Fruit fly (Drosophila melanogaster) whole organism, embryonic: ENCODE measurements around the gene CG5509.
A peak's percentile ranks its signal among the peaks of the same experiment; 100 is the strongest.

ENCODE experiments used
- Antp ChIP-seq: fragments of 200-800 bp; sonication (Bioruptor generic); optimal IDR thresholded peaks from 3 replicates; lab custom pipeline; 2016; ENCODE audit warnings: missing biosample characterization, missing genetic modification characterization
- CG10543 ChIP-seq: fragments of 200-800 bp; sonication (Bioruptor generic); optimal IDR thresholded peaks from 3 replicates; lab custom pipeline; 2017; ENCODE audit warnings: missing biosample characterization, mild to moderate bottlenecking, missing genetic modification characterization, moderate library complexity
- CG12769 ChIP-seq: fragments of 200-800 bp; sonication (Bioruptor generic); optimal IDR thresholded peaks from 2 replicates; lab custom pipeline; 2019; ENCODE audit warnings: missing biosample characterization, mild to moderate bottlenecking, missing genetic modification characterization, moderate library complexity
- CG13775 ChIP-seq: fragments of 200-800 bp; sonication (Bioruptor generic); optimal IDR thresholded peaks from 3 replicates; lab custom pipeline; 2017; ENCODE audit warnings: missing biosample characterization, mild to moderate bottlenecking, missing genetic modification characterization
- CG13894 ChIP-seq: fragments of 200-800 bp; sonication (Bioruptor generic); optimal IDR thresholded peaks from 3 replicates; lab custom pipeline; 2018; ENCODE audit warnings: missing biosample characterization, mild to moderate bottlenecking, missing genetic modification characterization, moderate library complexity
- CG15696 ChIP-seq: fragments of 200-800 bp; sonication (Bioruptor generic); optimal IDR thresholded peaks from 2 replicates; lab custom pipeline; 2019; ENCODE audit warnings: missing biosample characterization, mild to moderate bottlenecking, missing genetic modification characterization, moderate library complexity
- CG1602 ChIP-seq: fragments of 200-800 bp; sonication (Bioruptor generic); optimal IDR thresholded peaks from 3 replicates; lab custom pipeline; 2016; ENCODE audit warnings: missing biosample characterization, missing genetic modification characterization
- CG16779 ChIP-seq: fragments of 200-800 bp; sonication (Bioruptor generic); IDR thresholded peaks from 2 replicates; pipeline ENCODE4 v1.3.6; 2022; ENCODE audit warnings: missing biosample characterization, missing genetic modification characterization
- CG17328 ChIP-seq: fragments of 200-800 bp; sonication (Bioruptor generic); IDR thresholded peaks from 2 replicates; pipeline ENCODE4 v1.3.6; 2022; ENCODE audit warnings: missing biosample characterization, missing genetic modification characterization
- CG17359 ChIP-seq: fragments of 200-800 bp; sonication (Bioruptor generic); optimal IDR thresholded peaks from 3 replicates; lab custom pipeline; 2018; ENCODE audit warnings: missing biosample characterization, mild to moderate bottlenecking, missing genetic modification characterization, moderate library complexity
- CG18599 ChIP-seq: fragments of 200-800 bp; sonication (Bioruptor generic); optimal IDR thresholded peaks from 3 replicates; lab custom pipeline; 2017; ENCODE audit warnings: missing biosample characterization, missing genetic modification characterization, mild to moderate bottlenecking, moderate library complexity, missing genetic modification reagents
- CG32532 ChIP-seq: fragments of 200-800 bp; sonication (Bioruptor generic); IDR thresholded peaks from 2 replicates; pipeline ENCODE4 v1.3.6; 2022; ENCODE audit warnings: missing biosample characterization, missing genetic modification characterization
- CG4360 ChIP-seq: fragments of 200-800 bp; sonication (Bioruptor generic); IDR thresholded peaks from 2 replicates; pipeline ENCODE4 v1.3.6; 2022; ENCODE audit warnings: missing biosample characterization, missing genetic modification characterization
- CG6813 ChIP-seq: fragments of 200-800 bp; sonication (Bioruptor generic); optimal IDR thresholded peaks from 2 replicates; lab custom pipeline; 2017; ENCODE audit warnings: missing biosample characterization, missing genetic modification characterization, mild to moderate bottlenecking, moderate library complexity, missing genetic modification reagents
- CG8290 ChIP-seq, 3 experiments: fragments of 200-800 bp; sonication (Bioruptor generic); optimal IDR thresholded peaks; 2 replicates each; lab custom pipeline; 2016 to 2019; ENCODE audit warnings: missing biosample characterization in 3 of 3, missing genetic modification characterization in 3 of 3, mild to moderate bottlenecking in 2 of 3, moderate library complexity in 1 of 3
- CG9932 ChIP-seq: fragments of 200-800 bp; sonication (Bioruptor generic); IDR thresholded peaks from 2 replicates; pipeline ENCODE4 v1.3.6; 2022; ENCODE audit warnings: missing biosample characterization, missing genetic modification characterization
- D19B ChIP-seq: fragments of 200-800 bp; sonication (Bioruptor generic); optimal IDR thresholded peaks from 2 replicates; lab custom pipeline; 2017; ENCODE audit warnings: missing biosample characterization, mild to moderate bottlenecking, missing genetic modification characterization
- Dbx ChIP-seq: fragments of 200-800 bp; sonication (Bioruptor generic); IDR thresholded peaks from 3 replicates; pipeline ENCODE4 v1.3.6; 2022; ENCODE audit warnings: missing biosample characterization, missing genetic modification characterization
- Deaf1 ChIP-seq: fragments of 200-800 bp; optimal IDR thresholded peaks from 3 replicates; lab custom pipeline; 2019; ENCODE audit warnings: missing biosample characterization, mild to moderate bottlenecking, missing genetic modification characterization, moderate library complexity
- HLH3B ChIP-seq: fragments of 200-800 bp; sonication (Bioruptor generic); IDR thresholded peaks from 2 replicates; pipeline ENCODE4 v1.3.6; 2022; ENCODE audit warnings: missing biosample characterization, missing genetic modification characterization
- HLH54F ChIP-seq: fragments of 200-800 bp; sonication (Bioruptor generic); optimal IDR thresholded peaks from 3 replicates; lab custom pipeline; 2016; ENCODE audit warnings: missing biosample characterization, missing genetic modification characterization
- Hmx ChIP-seq: fragments of 200-800 bp; sonication (Bioruptor generic); optimal IDR thresholded peaks from 2 replicates; lab custom pipeline; 2016; ENCODE audit warnings: missing biosample characterization, missing genetic modification characterization
- Kr ChIP-seq: fragments of 200-800 bp; sonication (Bioruptor generic); optimal IDR thresholded peaks from 2 replicates; lab custom pipeline; 2017; ENCODE audit warnings: missing biosample characterization, mild to moderate bottlenecking, missing genetic modification characterization
- Med ChIP-seq: fragments of 200-800 bp; sonication (Bioruptor generic); peaks from one replicate; lab custom pipeline; 2016; ENCODE audit warnings: missing biosample characterization, missing genetic modification characterization, mild to moderate bottlenecking, inconsistent platforms, moderate library complexity
- Pdp1 ChIP-seq, 2 experiments: fragments of 200-800 bp; sonication (Bioruptor generic); optimal IDR thresholded peaks; 3 replicates each; lab custom pipeline; 2016; ENCODE audit warnings: missing biosample characterization in 2 of 2, missing genetic modification characterization in 2 of 2, mild to moderate bottlenecking in 1 of 2, moderate library complexity in 1 of 2
- Scr ChIP-seq: fragments of 200-800 bp; sonication (Bioruptor generic); IDR thresholded peaks from 2 replicates; pipeline ENCODE4 v1.3.6; 2022; ENCODE audit warnings: missing biosample characterization, missing genetic modification characterization; ENCODE audit not compliant: partially characterized antibody
- Xrp1 ChIP-seq: fragments of 200-800 bp; sonication (Bioruptor generic); IDR thresholded peaks from 2 replicates; pipeline ENCODE4 v1.3.6; 2022; ENCODE audit warnings: missing biosample characterization, missing genetic modification characterization
- bab2 ChIP-seq: fragments of 200-800 bp; sonication (Bioruptor generic); optimal IDR thresholded peaks from 2 replicates; lab custom pipeline; 2016; ENCODE audit warnings: missing biosample characterization, missing genetic modification characterization
- bbx ChIP-seq: fragments of 200-800 bp; sonication (Bioruptor generic); IDR thresholded peaks from 2 replicates; pipeline ENCODE4 v1.3.6; 2022; ENCODE audit warnings: missing biosample characterization, missing genetic modification characterization; ENCODE audit not compliant: partially characterized antibody
- br ChIP-seq: fragments of >200 bp; optimal IDR thresholded peaks from 2 replicates; lab custom pipeline; 2017
- chinmo ChIP-seq: fragments of 200-800 bp; sonication (Bioruptor generic); IDR thresholded peaks from 4 replicates; pipeline ENCODE4 v1.3.6; 2022; ENCODE audit warnings: missing biosample characterization, missing genetic modification characterization; ENCODE audit not compliant: partially characterized antibody
- crol ChIP-seq: fragments of 200-800 bp; sonication (Bioruptor generic); IDR thresholded peaks from 2 replicates; pipeline ENCODE4 v1.3.6; 2022; ENCODE audit warnings: missing biosample characterization, missing genetic modification characterization
- exex ChIP-seq: fragments of 200-800 bp; sonication (Bioruptor generic); optimal IDR thresholded peaks from 4 replicates; lab custom pipeline; 2018; ENCODE audit warnings: missing biosample characterization, mild to moderate bottlenecking, missing genetic modification characterization, moderate library complexity
- gcm ChIP-seq: fragments of 200-800 bp; sonication (Bioruptor generic); optimal IDR thresholded peaks from 2 replicates; lab custom pipeline; 2019; ENCODE audit warnings: missing biosample characterization, mild to moderate bottlenecking, missing genetic modification characterization, moderate library complexity
- hbn ChIP-seq: fragments of 200-800 bp; sonication (Bioruptor generic); IDR thresholded peaks from 2 replicates; pipeline ENCODE4 v1.3.6; 2022; ENCODE audit warnings: missing biosample characterization, missing genetic modification characterization; ENCODE audit not compliant: partially characterized antibody
- hkb ChIP-seq, 2 experiments: fragments of 200-800 bp in 1 of 2; fragments of >200 bp in 1 of 2; sonication (Bioruptor generic) in 1 of 2; IDR thresholded peaks in 1 of 2; optimal IDR thresholded peaks in 1 of 2; 2 replicates each; pipeline versions ENCODE4 v1.3.6 to Lab custom; 2017 to 2022; ENCODE audit warnings: missing biosample characterization in 1 of 2, missing genetic modification characterization in 1 of 2
- ind ChIP-seq: fragments of 200-800 bp; sonication (Bioruptor generic); optimal IDR thresholded peaks from 3 replicates; lab custom pipeline; 2016; ENCODE audit warnings: missing biosample characterization, missing genetic modification characterization
- inv ChIP-seq: fragments of 200-800 bp; sonication (Bioruptor generic); IDR thresholded peaks from 2 replicates; pipeline ENCODE4 v1.3.6; 2022; ENCODE audit warnings: missing biosample characterization, missing genetic modification characterization; ENCODE audit not compliant: partially characterized antibody
- lab ChIP-seq: fragments of 200-800 bp; sonication (Bioruptor generic); optimal IDR thresholded peaks from 3 replicates; lab custom pipeline; 2017; ENCODE audit warnings: missing biosample characterization, missing genetic modification characterization, mild to moderate bottlenecking, moderate library complexity, missing genetic modification reagents
- onecut ChIP-seq: fragments of 200-800 bp; sonication (Bioruptor generic); IDR thresholded peaks from 2 replicates; pipeline ENCODE4 v1.3.6; 2022; ENCODE audit warnings: missing biosample characterization, missing genetic modification characterization
- pan ChIP-seq, 4 experiments: fragments of >200 bp in 3 of 4; fragments of 200-800 bp in 1 of 4; sonication (Bioruptor generic) in 1 of 4; optimal IDR thresholded peaks in 3 of 4; IDR thresholded peaks in 1 of 4; 2 replicates each; pipeline versions ENCODE4 v1.3.6 to Lab custom; 2017 to 2022; ENCODE audit warnings: missing biosample characterization in 2 of 4, missing genetic modification characterization in 2 of 4, mixed read lengths in 1 of 4
- phol ChIP-seq: fragments of 200-800 bp; sonication (Bioruptor generic); optimal IDR thresholded peaks from 3 replicates; lab custom pipeline; 2018; ENCODE audit warnings: missing biosample characterization, mild to moderate bottlenecking, missing genetic modification characterization, moderate library complexity
- pita ChIP-seq: fragments of 200-800 bp; sonication (Bioruptor generic); optimal IDR thresholded peaks from 2 replicates; lab custom pipeline; 2017; ENCODE audit warnings: missing biosample characterization, mild to moderate bottlenecking, missing genetic modification characterization
- salm ChIP-seq: fragments of 200-800 bp; sonication (Bioruptor generic); optimal IDR thresholded peaks from 2 replicates; lab custom pipeline; 2018; ENCODE audit warnings: missing biosample characterization, mild to moderate bottlenecking, missing genetic modification characterization
- scrt ChIP-seq: fragments of 200-800 bp; sonication (Bioruptor generic); optimal IDR thresholded peaks from 2 replicates; lab custom pipeline; 2018; ENCODE audit warnings: missing biosample characterization, mild to moderate bottlenecking, missing genetic modification characterization, moderate library complexity
- sd ChIP-seq: fragments of 200-800 bp; sonication (Bioruptor generic); optimal IDR thresholded peaks from 3 replicates; lab custom pipeline; 2018; ENCODE audit warnings: missing biosample characterization, mild to moderate bottlenecking, missing genetic modification characterization, moderate library complexity
- tup ChIP-seq: fragments of 200-800 bp; sonication (Bioruptor generic); optimal IDR thresholded peaks from 2 replicates; lab custom pipeline; 2016; ENCODE audit warnings: missing biosample characterization, mild to moderate bottlenecking, missing genetic modification characterization, moderate library complexity

Gene CG5509

DNA sequence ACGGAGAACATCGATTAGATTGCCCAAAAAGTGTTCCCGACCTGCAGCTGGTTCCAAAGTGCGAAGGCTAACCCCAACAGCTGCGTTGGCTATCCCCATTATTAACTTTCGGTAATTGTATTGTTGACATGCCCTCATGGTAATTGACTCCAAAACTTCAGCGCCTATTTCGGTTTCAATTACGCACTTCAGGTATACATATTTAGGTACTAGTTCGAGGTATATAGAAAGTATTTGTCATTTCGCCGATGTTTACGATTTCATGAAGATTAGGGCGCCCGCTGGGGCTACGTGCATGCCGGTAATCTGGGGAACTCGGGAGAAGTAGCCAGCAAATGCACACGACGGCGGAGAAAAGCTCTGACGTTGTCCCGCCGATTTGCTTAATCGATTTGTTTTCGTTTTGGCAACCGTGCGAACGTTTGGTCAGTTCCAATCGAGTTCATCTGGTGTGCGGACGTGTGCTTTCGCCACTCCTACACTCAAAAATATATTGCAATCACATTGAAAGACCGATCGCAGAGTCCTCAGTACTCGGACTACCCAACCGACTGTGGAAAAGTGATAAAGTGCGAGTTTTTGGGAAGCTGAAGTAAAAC is 11.2 kb upstream of the CG5509 start:
- TF ChIP-seq gcm (GFP tag; lab: Kevin White, UChicago) (no peak), Antp (GFP tag; lab: Kevin White, UChicago) (no peak), salm (tag; lab: Kevin White, UChicago) (no peak), Xrp1 (GFP tag; lab: Robert Waterston, UW) (no peak), Med (GFP tag; lab: Kevin White, UChicago) (peak; percentile 36), CG13894 (no peak), CG6813 (GFP tag; lab: Kevin White, UChicago) (no peak), CG17328 (GFP tag; lab: Robert Waterston, UW) (no peak), CG10543 (GFP tag; lab: Kevin White, UChicago) (peak; percentile 37), tup (no peak), CG17359 (tag; lab: Kevin White, UChicago) (no peak), bbx (GFP tag; lab: Robert Waterston, UW) (no peak), CG1602 (no peak), Hmx (no peak), onecut (peak; percentile 25; the same call in 1 of the 2 replicates), CG15696 (tag; lab: Kevin White, UChicago) (no peak), CG32532 (GFP tag; lab: Robert Waterston, UW) (peak; percentile 20; the same call in 1 of the 2 replicates), Dbx (GFP tag; lab: Robert Waterston, UW) (no peak), Scr (GFP tag; lab: Robert Waterston, UW) (no peak), pan (optimal IDR thresholded peaks at IDR 0.05; lab: Kevin White, UChicago) (no peak), pan (GFP tag; optimal IDR thresholded peaks at IDR 0.05 in 1 of 2, IDR thresholded peaks at IDR 0.05 in 1 of 2) (peak in 1 of 2 experiments; percentile 15), scrt (GFP tag; lab: Kevin White, UChicago) (no peak), ind (GFP tag; lab: Kevin White, UChicago) (no peak), inv (GFP tag; lab: Robert Waterston, UW) (no peak), lab (GFP tag; lab: Kevin White, UChicago) (no peak), bab2 (no peak), CG8290 (GFP tag; optimal IDR thresholded peaks at IDR 0.05; lab: Kevin White, UChicago) (no peak), CG8290 (tag; optimal IDR thresholded peaks at IDR 0.05; lab: Kevin White, UChicago) (peak in 1 of 2 experiments; percentile 41), sd (tag; lab: Kevin White, UChicago) (no peak), crol (GFP tag; lab: Robert Waterston, UW) (no peak), hkb (optimal IDR thresholded peaks at IDR 0.05; lab: Kevin White, UChicago) (no peak), hkb (GFP tag; IDR thresholded peaks at IDR 0.05; lab: Robert Waterston, UW) (no peak), phol (tag; lab: Kevin White, UChicago) (no peak), HLH54F (GFP tag; lab: Kevin White, UChicago) (no peak), D19B (no peak), CG13775 (GFP tag; lab: Kevin White, UChicago) (no peak), pita (GFP tag; lab: Kevin White, UChicago) (no peak), CG9932 (GFP tag; lab: Robert Waterston, UW) (peak; percentile 24; the same call in 1 of the 2 replicates), Kr (GFP tag; lab: Kevin White, UChicago) (no peak), CG4360 (GFP tag; lab: Robert Waterston, UW) (no peak), exex (peak; percentile 58), hbn (GFP tag; lab: Robert Waterston, UW) (no peak), CG18599 (GFP tag; lab: Kevin White, UChicago) (peak; percentile 2), CG16779 (GFP tag; lab: Robert Waterston, UW) (no peak), Deaf1 (tag; lab: Kevin White, UChicago) (peak; percentile 46), br (lab: Kevin White, UChicago) (no peak), chinmo (GFP tag; lab: Robert Waterston, UW) (0 out of 4 replicates have a peak, but pooled peaks have one; percentile 76), Pdp1 (GFP tag; optimal IDR thresholded peaks at IDR 0.05; lab: Kevin White, UChicago) (no peak), CG12769 (tag; lab: Kevin White, UChicago) (peak; percentile 74), HLH3B (GFP tag; lab: Robert Waterston, UW) (no peak)
